Worm (Caenorhabditis elegans) whole organism, L4/young adult: ENCODE results near the gene F20D6.10.

ENCODE experiments used
- W03F9.2 ChIP-seq: fragments of 150-350 bp; optimal IDR thresholded peaks from 2 replicates; lab custom pipeline; 2014; ENCODE audit warnings: missing biosample characterization, missing genetic modification characterization
- dao-5 ChIP-seq: sonication (generic microtip); optimal IDR thresholded peaks from 2 replicates; lab custom pipeline; 2016; ENCODE audit warnings: missing genotype, missing genetic modification characterization, moderate library complexity, missing compliant biosample characterization
- him-1 ChIP-seq: sonication (generic microtip); optimal IDR thresholded peaks from 2 replicates; lab custom pipeline; 2016; ENCODE audit warnings: missing genotype, missing genetic modification reagents, missing genetic modification characterization, missing compliant biosample characterization

Gene F20D6.10

DNA sequence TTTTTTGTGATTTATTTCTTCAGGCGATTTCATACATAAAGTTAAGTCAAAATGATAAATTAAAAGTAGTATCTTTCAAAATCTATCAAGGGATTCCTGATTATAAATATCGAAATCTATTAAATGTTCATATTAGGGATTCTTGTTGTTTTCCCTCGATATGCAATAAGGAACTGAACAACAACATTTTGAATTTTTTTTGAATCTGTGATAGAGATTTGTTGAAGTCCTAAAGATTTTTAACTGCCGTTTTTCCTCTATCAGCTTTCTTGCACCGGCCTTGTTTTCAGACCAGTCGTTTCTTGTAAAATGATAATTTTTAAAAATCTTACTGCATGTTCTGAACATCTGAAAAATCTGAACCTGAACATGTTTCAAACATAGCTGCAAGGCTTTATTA lies 40.0 kb downstream of the F20D6.10 start:
- TF ChIP-seq dao-5 (tag; lab: Kevin White, UChicago), result no peak
- TF ChIP-seq him-1 (tag; lab: Kevin White, UChicago), result no peak
- TF ChIP-seq W03F9.2 (tag; lab: Kevin White, UChicago), result no peak

DNA sequence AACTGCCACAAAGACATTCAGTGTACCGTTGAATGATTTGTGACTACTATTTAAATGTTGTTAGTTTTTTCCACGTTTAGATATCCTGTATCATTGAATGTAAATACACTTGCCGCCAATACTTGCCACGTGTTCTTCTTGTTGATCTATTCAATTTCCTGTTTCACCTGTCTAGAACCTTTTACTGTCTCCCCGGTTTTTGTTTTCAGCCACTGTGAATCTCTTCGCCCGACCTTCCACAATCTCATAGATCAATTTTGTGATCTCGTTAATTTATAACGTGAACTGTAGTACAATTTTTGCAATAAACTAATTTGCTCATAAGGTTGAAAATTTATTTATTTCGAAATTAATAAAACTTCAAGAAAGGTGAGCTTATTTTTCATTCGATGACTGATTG lies 50.4 kb downstream of the F20D6.10 start, which contains the start of gene D1014.13:
D1014.13 (plus strand) TSS at position 301 of the 400 bp plus-strand sequence.
- TF ChIP-seq dao-5 (tag; lab: Kevin White, UChicago) (no peak), W03F9.2 (tag; lab: Kevin White, UChicago) (no peak), him-1 (tag; lab: Kevin White, UChicago) (no peak)

DNA sequence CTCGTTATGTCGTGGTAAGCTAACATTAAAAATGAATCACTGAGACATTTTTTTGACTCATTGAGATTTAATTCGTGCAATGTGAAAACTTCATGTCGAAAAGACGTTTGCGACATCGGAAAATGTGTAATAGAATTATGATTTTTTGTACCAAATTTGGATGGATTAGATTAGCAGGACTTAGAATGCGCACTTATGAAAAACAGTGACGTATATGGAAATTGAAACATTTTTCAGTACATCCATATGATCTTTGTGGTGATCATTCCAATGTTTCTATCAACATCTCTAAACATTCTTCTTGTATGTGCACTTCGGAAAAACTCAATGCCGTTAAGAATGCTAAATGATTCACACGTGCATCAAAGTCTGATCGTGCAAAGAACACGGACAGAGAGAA lies 51.2 kb downstream of the F20D6.10 start:
- TF ChIP-seq him-1 (tag; lab: Kevin White, UChicago), result no peak
- TF ChIP-seq W03F9.2 (tag; lab: Kevin White, UChicago), result no peak
- no peak for TF ChIP-seq dao-5 (tag; lab: Kevin White, UChicago)

DNA sequence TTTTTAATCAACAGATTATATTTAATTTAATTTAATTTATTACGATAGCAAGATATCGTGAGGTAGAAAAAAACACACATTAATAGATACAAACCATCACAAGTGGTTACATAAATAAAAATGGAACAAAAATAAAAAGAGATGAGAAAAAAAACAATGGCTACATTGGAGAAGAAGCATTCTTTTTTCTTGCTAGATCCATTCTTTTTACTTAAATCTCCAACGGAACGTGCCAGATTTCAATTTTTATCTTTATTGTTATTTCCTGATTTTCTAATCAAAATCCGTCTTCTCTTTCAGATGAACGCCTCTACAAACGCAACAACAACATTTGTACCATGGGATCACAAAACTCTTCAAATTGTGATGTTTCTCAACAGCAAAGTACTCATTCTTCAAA lies 52.1 kb downstream of the F20D6.10 start, which contains the start of gene D1014.2:
D1014.2 (plus strand) TSS at position 301 of the 400 bp plus-strand sequence.
- no peak for TF ChIP-seq him-1 (tag; lab: Kevin White, UChicago)
- TF ChIP-seq W03F9.2 (tag; lab: Kevin White, UChicago), result no peak
- no peak for TF ChIP-seq dao-5 (tag; lab: Kevin White, UChicago)
